Fruit fly (Drosophila melanogaster): Measurements from ENCODE around the gene CG8176.

CG8176 gene

DNA sequence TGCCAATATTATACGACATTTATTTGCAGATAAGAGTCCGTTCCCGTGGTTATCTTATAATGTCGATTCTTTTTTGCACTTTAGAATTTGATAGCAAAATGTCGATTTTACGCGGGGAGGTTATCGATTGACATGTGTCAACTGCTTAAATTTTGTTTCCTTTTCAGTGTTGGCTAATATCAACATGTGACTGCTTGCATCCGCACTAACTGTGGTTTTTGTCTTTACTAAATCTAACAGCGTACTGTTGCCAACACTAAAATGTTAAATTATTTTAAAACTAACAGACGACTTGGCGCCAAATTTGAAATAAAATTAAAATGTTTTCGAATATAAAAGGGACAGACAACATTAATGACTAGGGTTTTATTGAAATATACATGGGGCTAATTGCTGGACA lies 19.1 kb upstream of the CG8176 start:
- peak; percentile 71 for TF ChIP-seq rgr (GFP tag; optimal IDR thresholded peaks at IDR 0.05)
- no peak for TF ChIP-seq Dfd (GFP tag; optimal IDR thresholded peaks at IDR 0.05)
- peak; percentile 78 for TF ChIP-seq Hr83 (GFP tag; optimal IDR thresholded peaks at IDR 0.05; ENCODE audit: poor library complexity, severe bottlenecking)
- TF ChIP-seq Abd-B (GFP tag; optimal IDR thresholded peaks at IDR 0.05), result no peak
- TF ChIP-seq h (GFP tag; optimal IDR thresholded peaks at IDR 0.05), result peak; percentile 78
- TF ChIP-seq lola (GFP tag; optimal IDR thresholded peaks at IDR 0.05), result no peak
- peak; percentile 49 for TF ChIP-seq OdsH (GFP tag; optimal IDR thresholded peaks at IDR 0.05)
- TF ChIP-seq N (GFP tag; optimal IDR thresholded peaks at IDR 0.05), result peak; percentile 8
- TF ChIP-seq dsf (GFP tag; optimal IDR thresholded peaks at IDR 0.05; ENCODE audit: borderline replicate concordance), result peak; percentile 41
- no peak for TF ChIP-seq Vsx2 (GFP tag; optimal IDR thresholded peaks at IDR 0.05; ENCODE audit: partially characterized antibody)
- no peak for TF ChIP-seq dl (GFP tag; optimal IDR thresholded peaks at IDR 0.05; ENCODE audit: insufficient read depth in 1 of 2, partially characterized antibody in 2 of 2)
- no peak for TF ChIP-seq Mio (GFP tag; optimal IDR thresholded peaks at IDR 0.05)
- TF ChIP-seq Sp1 (GFP tag; optimal IDR thresholded peaks at IDR 0.05), result peak; percentile 41
- peak; percentile 84 for TF ChIP-seq tai (GFP tag; optimal IDR thresholded peaks at IDR 0.05)
- TF ChIP-seq CrebA (GFP tag; optimal IDR thresholded peaks at IDR 0.05; ENCODE audit: borderline replicate concordance), result peak; percentile 82
- peak; percentile 60 for TF ChIP-seq sv (GFP tag; optimal IDR thresholded peaks at IDR 0.05)
- no peak for TF ChIP-seq usp (GFP tag; optimal IDR thresholded peaks at IDR 0.05)
- peak in 1 of 2 experiments; percentile 86 for TF ChIP-seq foxo (GFP tag; optimal IDR thresholded peaks at IDR 0.05)
- TF ChIP-seq dmrt93B (GFP tag; optimal IDR thresholded peaks at IDR 0.05), result peak; percentile 28
- TF ChIP-seq sage (GFP tag; optimal IDR thresholded peaks at IDR 0.05), result peak; percentile 56
- no peak for TF ChIP-seq jim (GFP tag; optimal IDR thresholded peaks at IDR 0.05)
- no peak for TF ChIP-seq pan (optimal IDR thresholded peaks at IDR 0.05)
- TF ChIP-seq fru (GFP tag; optimal IDR thresholded peaks at IDR 0.05), result peak; percentile 55
- TF ChIP-seq Hnf4 (GFP tag; optimal IDR thresholded peaks at IDR 0.05), result peak; percentile 90
- TF ChIP-seq Hr78 (GFP tag; optimal IDR thresholded peaks at IDR 0.05), result no peak
- TF ChIP-seq br (GFP tag; optimal IDR thresholded peaks at IDR 0.05), result peak; percentile 77
- TF ChIP-seq HLH106 (tag; optimal IDR thresholded peaks at IDR 0.05), result peak; percentile 75
- TF ChIP-seq CG32264 (GFP tag; optimal IDR thresholded peaks at IDR 0.05), result peak; percentile 42
- no peak for TF ChIP-seq Rel (GFP tag; optimal IDR thresholded peaks at IDR 0.05)
- TF ChIP-seq Rel (tag; optimal IDR thresholded peaks at IDR 0.05), result peak; percentile 49
- peak; percentile 75 for TF ChIP-seq Jra (GFP tag; optimal IDR thresholded peaks at IDR 0.05)
- TF ChIP-seq woc (GFP tag; optimal IDR thresholded peaks at IDR 0.05), result peak; percentile 18
- peak; percentile 68 for TF ChIP-seq ey (GFP tag; optimal IDR thresholded peaks at IDR 0.05)
- peak; percentile 63 for TF ChIP-seq CG9705 (GFP tag; optimal IDR thresholded peaks at IDR 0.05)
- peak; percentile 74 for TF ChIP-seq Myc (optimal IDR thresholded peaks at IDR 0.05)
- no peak for TF ChIP-seq GATAd (GFP tag; optimal IDR thresholded peaks at IDR 0.05)
- peak; percentile 72 for TF ChIP-seq brk (GFP tag; optimal IDR thresholded peaks at IDR 0.05)
- no peak for TF ChIP-seq Dif (GFP tag; optimal IDR thresholded peaks at IDR 0.05; ENCODE audit: partially characterized antibody)
- TF ChIP-seq psq (GFP tag; optimal IDR thresholded peaks at IDR 0.05), result peak; percentile 42

DNA sequence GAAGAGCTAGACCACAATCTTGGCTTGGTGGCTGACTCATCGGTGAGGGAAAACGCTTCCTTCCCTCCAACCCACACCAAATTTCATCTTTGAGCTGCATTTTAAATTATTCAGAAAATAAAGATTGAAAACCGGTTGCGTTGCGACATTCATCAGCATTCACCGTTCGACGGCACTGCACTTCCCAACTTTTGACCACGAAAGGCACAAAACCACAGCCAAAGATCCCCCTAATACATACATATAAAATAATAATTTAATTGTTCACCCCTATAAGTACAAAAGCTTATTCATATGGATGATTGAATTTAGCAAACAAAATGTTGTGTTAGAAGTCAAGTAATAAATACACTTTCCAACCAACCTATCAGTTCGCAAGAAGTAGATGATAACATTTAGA lies 16.6 kb upstream of the CG8176 start:
- TF ChIP-seq br (GFP tag; optimal IDR thresholded peaks at IDR 0.05) (no peak), Mio (GFP tag; optimal IDR thresholded peaks at IDR 0.05) (no peak), OdsH (GFP tag; optimal IDR thresholded peaks at IDR 0.05) (no peak), usp (GFP tag; optimal IDR thresholded peaks at IDR 0.05) (no peak), Rel (GFP tag; optimal IDR thresholded peaks at IDR 0.05) (no peak), Rel (tag; optimal IDR thresholded peaks at IDR 0.05) (no peak), brk (GFP tag; optimal IDR thresholded peaks at IDR 0.05) (no peak), Hr78 (GFP tag; optimal IDR thresholded peaks at IDR 0.05) (no peak), dsf (GFP tag; optimal IDR thresholded peaks at IDR 0.05; ENCODE audit: borderline replicate concordance) (no peak), h (GFP tag; optimal IDR thresholded peaks at IDR 0.05) (no peak)
